Worm (Caenorhabditis elegans) whole organism, late embryonic: ENCODE data around the gene F43C11.12.

Source experiments
- C08G9.2 ChIP-seq: sonication (generic microtip); optimal IDR thresholded peaks from 2 replicates; lab custom pipeline; 2016; ENCODE audit warnings: mild to moderate bottlenecking, missing genetic modification characterization, moderate library complexity, missing compliant biosample characterization
- ceh-18 ChIP-seq: sonication (generic microtip); optimal IDR thresholded peaks from 2 replicates; lab custom pipeline; 2016; ENCODE audit warnings: missing genetic modification characterization, missing compliant biosample characterization
- dmd-4 ChIP-seq: sonication (generic microtip); optimal IDR thresholded peaks from 2 replicates; lab custom pipeline; 2016; ENCODE audit warnings: borderline replicate concordance, missing genetic modification characterization, missing compliant biosample characterization
- fkh-10 ChIP-seq: fragments of 150-350 bp; optimal IDR thresholded peaks from 2 replicates; lab custom pipeline; 2014; ENCODE audit warnings: missing biosample characterization, missing genetic modification reagents, missing genetic modification characterization
- pha-4 ChIP-seq: fragments of 150-350 bp; optimal IDR thresholded peaks from 2 replicates; lab custom pipeline; 2018; ENCODE audit warnings: missing biosample characterization, missing genetic modification reagents, missing genetic modification characterization
- pqm-1 ChIP-seq: sonication (generic microtip); optimal IDR thresholded peaks from 2 replicates; lab custom pipeline; 2016; ENCODE audit warnings: missing genetic modification characterization, missing compliant biosample characterization

- TF ChIP-seq fkh-10 (GFP tag; lab: Kevin White, UChicago) (no peak), C08G9.2 (tag; lab: Kevin White, UChicago) (no peak), pqm-1 (tag; lab: Kevin White, UChicago) (no peak), pha-4 (tag; lab: Kevin White, UChicago) (no peak), ceh-18 (tag; lab: Kevin White, UChicago) (no peak), dmd-4 (tag; lab: Kevin White, UChicago) (no peak)
Measured at ce11 chrII:2353012-2353411, 13.5 kb downstream of the F43C11.12 start, which contains the start of gene F43C11.3.
